Worm (Caenorhabditis elegans): ENCODE results near the gene ocr-1.

ocr-1 gene

DNA sequence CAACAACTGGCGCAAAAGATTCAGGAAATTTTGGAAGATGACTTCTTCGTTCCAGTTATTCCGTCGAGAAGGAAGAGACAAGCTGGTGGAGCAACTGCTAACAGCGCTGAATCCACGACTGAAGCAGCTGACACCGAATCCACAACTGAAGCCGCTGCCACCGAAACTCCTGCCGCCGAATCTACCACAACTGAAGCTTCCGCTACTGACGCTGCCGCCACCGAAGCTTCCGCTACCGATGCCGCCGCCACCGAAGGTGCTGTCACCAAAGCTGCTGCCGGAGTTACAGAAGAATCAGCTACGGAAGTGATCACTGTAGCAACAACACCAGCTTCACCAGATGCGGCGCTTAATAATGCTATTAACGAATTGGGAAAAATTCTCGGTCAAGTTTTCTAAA is 30.3 kb downstream of the ocr-1 start:
- no peak for TF ChIP-seq ama-1 (optimal IDR thresholded peaks at IDR 0.05)
- TF ChIP-seq hlh-8 (tag; optimal IDR thresholded peaks at IDR 0.05): no peak
- TF ChIP-seq pha-2 (tag; optimal IDR thresholded peaks at IDR 0.05): no peak
- TF ChIP-seq ceh-22 (tag; optimal IDR thresholded peaks at IDR 0.05): no peak
- no peak for TF ChIP-seq ceh-19 (GFP tag; optimal IDR thresholded peaks at IDR 0.05)
- no peak for TF ChIP-seq C08G9.2 (tag; optimal IDR thresholded peaks at IDR 0.05)
- TF ChIP-seq ceh-24 (tag; optimal IDR thresholded peaks at IDR 0.05): no peak
- no peak for TF ChIP-seq dmd-4 (tag; optimal IDR thresholded peaks at IDR 0.05; ENCODE audit: borderline replicate concordance)
- TF ChIP-seq K09A11.1 (tag; optimal IDR thresholded peaks at IDR 0.05; ENCODE audit: insufficient read depth): no peak
- no peak for TF ChIP-seq elt-4 (tag; optimal IDR thresholded peaks at IDR 0.05)
- TF ChIP-seq unc-3 (GFP tag; conservative IDR thresholded peaks at IDR 0.05): no peak
- TF ChIP-seq unc-3 (tag; optimal IDR thresholded peaks at IDR 0.05): no peak
- no peak for TF ChIP-seq dve-1 (tag; optimal IDR thresholded peaks at IDR 0.05)

DNA sequence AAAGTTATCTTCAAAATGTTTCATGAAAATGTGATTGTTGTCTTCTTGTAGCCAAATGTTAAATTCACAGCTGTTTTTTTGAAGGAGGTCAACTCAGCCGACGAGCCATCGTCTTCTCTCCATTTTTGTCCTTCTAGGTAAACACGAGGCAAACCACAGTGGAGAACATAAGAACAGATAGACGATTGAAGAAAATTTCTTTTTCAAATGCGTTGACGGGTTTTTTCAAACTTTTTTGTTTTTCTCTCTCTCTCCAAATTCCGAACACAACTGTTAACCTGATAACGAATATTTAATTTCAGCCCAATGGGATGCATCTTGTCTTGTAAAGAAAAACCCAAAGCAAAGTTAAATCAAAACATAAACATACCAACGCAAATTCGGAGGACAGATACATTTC is 31.3 kb downstream of the ocr-1 start, which contains the start of gene D1054.19:
TSS of gene D1054.19 (plus strand) at position 301 of the 400 bp plus-strand sequence.
- TF ChIP-seq fkh-10 (GFP tag; optimal IDR thresholded peaks at IDR 0.05) (no peak), ref-2 (tag; optimal IDR thresholded peaks at IDR 0.05) (no peak)

DNA sequence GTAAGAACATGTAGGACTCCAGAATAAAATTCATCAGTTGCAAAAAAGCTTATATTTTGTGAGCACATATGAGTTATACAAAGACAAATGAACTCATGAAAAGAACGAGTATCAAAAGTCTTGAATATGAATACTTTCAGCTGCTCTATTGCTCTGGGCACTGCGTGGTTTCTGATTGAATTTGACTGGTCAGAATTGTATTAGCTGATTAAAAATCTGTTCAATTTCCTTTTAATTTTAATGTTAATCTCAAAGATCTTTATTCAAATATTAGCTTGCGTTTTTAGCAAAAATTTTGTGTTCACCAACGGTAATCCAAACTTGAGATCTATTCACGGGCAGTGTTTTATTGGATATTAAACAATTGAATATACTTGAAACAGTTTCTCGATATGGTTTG is 33.9 kb downstream of the ocr-1 start, which contains the start of gene srh-184:
TSS of gene srh-184 (minus strand) at position 101 of the 400 bp plus-strand sequence.
- TF ChIP-seq ahr-1 (tag; optimal IDR thresholded peaks at IDR 0.05) (no peak), fkh-6 (tag; optimal IDR thresholded peaks at IDR 0.05) (no peak), ceh-19 (GFP tag; optimal IDR thresholded peaks at IDR 0.05) (no peak), C08G9.2 (tag; optimal IDR thresholded peaks at IDR 0.05) (no peak), che-1 (tag; optimal IDR thresholded peaks at IDR 0.05) (no peak), nhr-232 (tag; optimal IDR thresholded peaks at IDR 0.05) (no peak), fkh-10 (GFP tag; optimal IDR thresholded peaks at IDR 0.05) (no peak), hlh-15 (tag; optimal IDR thresholded peaks at IDR 0.05) (no peak), ama-1 (optimal IDR thresholded peaks at IDR 0.05) (no peak), unc-3 (GFP tag; conservative IDR thresholded peaks at IDR 0.05) (no peak), unc-3 (tag; optimal IDR thresholded peaks at IDR 0.05) (no peak), odd-2 (tag; optimal IDR thresholded peaks at IDR 0.05) (no peak), sox-2 (GFP tag; IDR thresholded peaks at IDR 0.05) (no peak), tbx-2 (tag; optimal IDR thresholded peaks at IDR 0.05) (no peak), pat-9 (tag; optimal IDR thresholded peaks at IDR 0.05) (no peak), ceh-22 (tag; optimal IDR thresholded peaks at IDR 0.05) (no peak), ttx-3 (tag; optimal IDR thresholded peaks at IDR 0.05) (no peak), ceh-6 (GFP tag; optimal IDR thresholded peaks at IDR 0.05) (no peak), elt-2 (tag; optimal IDR thresholded peaks at IDR 0.05) (no peak), tbx-7 (tag; optimal IDR thresholded peaks at IDR 0.05) (no peak)

DNA sequence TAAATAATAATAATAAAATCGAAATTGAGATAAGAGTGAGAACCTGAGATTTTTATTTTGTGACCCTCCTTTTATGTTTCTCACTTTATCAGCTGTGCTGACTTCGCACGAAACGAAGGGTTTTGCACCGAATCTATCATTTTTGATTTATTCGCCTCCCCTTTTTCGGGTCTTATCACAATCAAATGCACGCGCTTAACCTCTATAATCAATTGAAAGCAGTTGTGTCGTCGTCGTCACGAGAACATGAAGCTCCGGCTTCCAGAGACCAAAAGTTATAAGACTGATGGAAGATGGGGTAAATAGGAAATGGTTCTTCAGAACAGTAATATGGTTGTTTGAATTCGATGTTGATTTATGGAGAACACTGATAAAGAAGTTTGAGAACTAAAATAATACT is 37.0 kb downstream of the ocr-1 start, which contains the start of gene D1054.18:
TSS of gene D1054.18 (minus strand) at position 45 of the 400 bp plus-strand sequence.
- no peak for TF ChIP-seq ceh-31 (tag; optimal IDR thresholded peaks at IDR 0.05)
- no peak for TF ChIP-seq nfya-1 (tag; optimal IDR thresholded peaks at IDR 0.05)
- TF ChIP-seq F13H6.1 (tag; optimal IDR thresholded peaks at IDR 0.05): no peak
- no peak for TF ChIP-seq T23F11.4 (GFP tag; optimal IDR thresholded peaks at IDR 0.05)
- TF ChIP-seq ceh-24 (tag; optimal IDR thresholded peaks at IDR 0.05): no peak
- TF ChIP-seq ceh-30 (tag; optimal IDR thresholded peaks at IDR 0.05): no peak

DNA sequence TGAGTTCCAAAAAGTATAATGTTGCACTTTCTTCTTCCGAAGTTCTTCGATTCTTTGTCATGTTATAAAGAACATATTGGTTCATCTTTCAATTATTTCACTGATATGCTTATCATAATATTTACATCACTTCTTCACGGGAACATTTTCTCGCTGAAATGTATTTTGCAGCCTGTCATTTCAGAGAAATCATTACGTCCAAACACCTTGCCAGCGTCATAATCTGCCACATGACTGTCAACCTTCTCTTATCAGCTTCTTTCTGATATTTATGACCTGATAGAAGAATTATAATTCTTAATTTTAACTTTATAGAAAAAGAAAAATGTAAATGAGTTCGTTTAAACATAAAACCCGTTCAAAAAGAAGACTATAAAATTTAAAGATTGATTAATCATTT is 37.9 kb downstream of the ocr-1 start:
- TF ChIP-seq ahr-1 (tag; optimal IDR thresholded peaks at IDR 0.05) (no peak), elt-2 (tag; optimal IDR thresholded peaks at IDR 0.05) (peak; percentile 46), ama-1 (optimal IDR thresholded peaks at IDR 0.05) (no peak), Y22D7AL.16 (tag; optimal IDR thresholded peaks at IDR 0.05) (no peak)
